Worm (Caenorhabditis elegans) whole organism, L2 larva: ENCODE data around the gene srlf-15.

Source experiments
- F13H6.1 ChIP-seq: sonication (generic microtip); optimal IDR thresholded peaks from 2 replicates; lab custom pipeline; 2016; ENCODE audit warnings: missing genetic modification characterization, missing compliant biosample characterization
- R02D3.7 ChIP-seq: fragments of 150-350 bp; optimal IDR thresholded peaks from 2 replicates; lab custom pipeline; 2014; ENCODE audit warnings: missing biosample characterization, missing genetic modification characterization
- Y55F3AM.14 ChIP-seq: fragments of 200-800 bp; sonication (Bioruptor generic); optimal IDR thresholded peaks from 2 replicates; lab custom pipeline; 2018; ENCODE audit warnings: mild to moderate bottlenecking, missing genetic modification characterization, missing compliant biosample characterization
- aly-2 ChIP-seq: fragments of 150-350 bp; optimal IDR thresholded peaks from 2 replicates; lab custom pipeline; 2014; ENCODE audit warnings: missing biosample characterization, missing genetic modification characterization
- ama-1 ChIP-seq: fragments of 150-350 bp; optimal IDR thresholded peaks from 2 replicates; lab custom pipeline; 2018; ENCODE audit warnings: inconsistent platforms
- blmp-1 ChIP-seq: sonication (generic microtip); optimal IDR thresholded peaks from 2 replicates; lab custom pipeline; 2017; ENCODE audit warnings: missing genetic modification characterization, mild to moderate bottlenecking, missing compliant biosample characterization, antibody characterized with exemption, moderate library complexity; ENCODE audit not compliant: insufficient read depth
- ceh-16 ChIP-seq: fragments of 150-350 bp; optimal IDR thresholded peaks from 2 replicates; lab custom pipeline; 2014; ENCODE audit warnings: missing biosample characterization, missing genetic modification characterization
- ceh-82 ChIP-seq: fragments of 150-350 bp; optimal IDR thresholded peaks from 2 replicates; lab custom pipeline; 2014; ENCODE audit warnings: missing biosample characterization, missing genetic modification characterization
- crh-2 ChIP-seq: sonication (generic microtip); optimal IDR thresholded peaks from 2 replicates; lab custom pipeline; 2017; ENCODE audit warnings: missing biosample characterization, missing genetic modification characterization
- elt-1 ChIP-seq: fragments of 150-350 bp; optimal IDR thresholded peaks from 2 replicates; lab custom pipeline; 2014; ENCODE audit warnings: missing biosample characterization, missing genetic modification characterization
- fos-1 ChIP-seq: fragments of 150-350 bp; optimal IDR thresholded peaks from 2 replicates; lab custom pipeline; 2014; ENCODE audit warnings: missing biosample characterization, missing genetic modification characterization
- lin-11 ChIP-seq: fragments of 150-350 bp; sonication (generic microtip); optimal IDR thresholded peaks from 2 replicates; lab custom pipeline; 2014; ENCODE audit warnings: missing biosample characterization, missing genetic modification characterization, inconsistent platforms, mixed read lengths
- lin-13 ChIP-seq: fragments of 150-350 bp; optimal IDR thresholded peaks from 2 replicates; lab custom pipeline; 2014; ENCODE audit warnings: missing biosample characterization, missing genetic modification reagents, missing genetic modification characterization
- lin-39 ChIP-seq: fragments of 150-350 bp; optimal IDR thresholded peaks from 2 replicates; lab custom pipeline; 2014; ENCODE audit warnings: missing biosample characterization, missing genetic modification reagents, missing genetic modification characterization
- lsy-2 ChIP-seq, 2 experiments: fragments of 150-350 bp in 1 of 2; sonication (generic microtip) in 1 of 2; optimal IDR thresholded peaks; 2 replicates each; lab custom pipeline; 2014 to 2017; ENCODE audit warnings: missing biosample characterization in 2 of 2, missing genetic modification characterization in 2 of 2
- mab-5 ChIP-seq: fragments of 150-350 bp; optimal IDR thresholded peaks from 2 replicates; lab custom pipeline; 2014; ENCODE audit warnings: missing biosample characterization, missing genetic modification characterization
- mbf-1 ChIP-seq: sonication (generic microtip); optimal IDR thresholded peaks from 2 replicates; lab custom pipeline; 2017; ENCODE audit warnings: missing biosample characterization, missing genetic modification characterization
- nhr-10 ChIP-seq: sonication (generic microtip); optimal IDR thresholded peaks from 2 replicates; lab custom pipeline; 2017; ENCODE audit warnings: missing biosample characterization, missing genetic modification characterization
- nhr-11 ChIP-seq: fragments of 150-350 bp; optimal IDR thresholded peaks from 2 replicates; lab custom pipeline; 2014; ENCODE audit warnings: missing biosample characterization, missing genetic modification characterization
- nhr-129 ChIP-seq: fragments of 150-350 bp; optimal IDR thresholded peaks from 2 replicates; lab custom pipeline; 2014; ENCODE audit warnings: missing biosample characterization, missing genetic modification characterization
- nhr-21 ChIP-seq: fragments of 150-350 bp; optimal IDR thresholded peaks from 2 replicates; lab custom pipeline; 2014; ENCODE audit warnings: missing biosample characterization, missing genetic modification characterization
- nhr-23 ChIP-seq: fragments of 150-350 bp; optimal IDR thresholded peaks from 2 replicates; lab custom pipeline; 2014; ENCODE audit warnings: missing biosample characterization, missing genetic modification reagents, missing genetic modification characterization
- nhr-237 ChIP-seq: fragments of 150-350 bp; optimal IDR thresholded peaks from 2 replicates; lab custom pipeline; 2014; ENCODE audit warnings: missing biosample characterization, missing genetic modification characterization
- nhr-6 ChIP-seq: fragments of 150-350 bp; optimal IDR thresholded peaks from 2 replicates; lab custom pipeline; 2014; ENCODE audit warnings: missing biosample characterization, missing genetic modification characterization
- peb-1 ChIP-seq: fragments of 150-350 bp; optimal IDR thresholded peaks from 2 replicates; lab custom pipeline; 2014; ENCODE audit warnings: missing biosample characterization, missing genetic modification characterization
- sem-4 ChIP-seq: fragments of 150-350 bp; optimal IDR thresholded peaks from 2 replicates; lab custom pipeline; 2014; ENCODE audit warnings: missing biosample characterization, missing genetic modification reagents, missing genetic modification characterization
- sma-9 ChIP-seq, 2 experiments: fragments of 150-350 bp in 1 of 2; sonication (generic microtip) in 1 of 2; optimal IDR thresholded peaks; 2 replicates each; lab custom pipeline; 2014 to 2016; ENCODE audit warnings: missing genetic modification characterization in 2 of 2, mild to moderate bottlenecking in 1 of 2, missing biosample characterization in 1 of 2, missing compliant biosample characterization in 1 of 2, missing genetic modification reagents in 1 of 2, moderate library complexity in 1 of 2
- snpc-4 ChIP-seq: fragments of 150-350 bp; optimal IDR thresholded peaks from 2 replicates; lab custom pipeline; 2014; ENCODE audit warnings: missing biosample characterization, missing genetic modification characterization
- unc-55 ChIP-seq: fragments of 150-350 bp; sonication (generic microtip); optimal IDR thresholded peaks from 3 replicates; lab custom pipeline; 2014; ENCODE audit warnings: missing biosample characterization, missing genetic modification reagents, missing genetic modification characterization
- ztf-1 ChIP-seq: fragments of 200-800 bp; sonication (Bioruptor generic); conservative IDR thresholded peaks from 2 replicates; pipeline ENCODE4 v1.3.6; 2022; ENCODE audit warnings: missing genetic modification characterization, missing compliant biosample characterization

The srlf-15 gene

DNA sequence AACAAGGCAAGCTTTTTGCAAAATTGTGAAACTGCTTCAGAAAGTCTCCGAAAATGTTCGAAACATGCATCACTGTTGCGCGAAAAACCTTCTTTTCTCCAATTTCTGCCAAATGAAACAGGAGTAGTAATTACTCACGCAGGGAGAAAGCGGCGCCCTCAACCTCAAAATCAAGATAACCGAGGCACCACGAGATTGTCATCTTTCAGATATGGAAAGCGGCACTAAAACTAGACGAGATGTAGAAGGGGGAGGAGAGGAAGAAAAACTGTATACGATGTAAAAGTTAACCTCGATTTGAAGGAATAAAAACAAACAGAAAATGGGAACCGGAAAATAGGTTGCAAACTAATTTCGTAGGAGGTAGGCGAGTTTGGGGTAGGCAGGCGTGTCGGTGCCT is 40.7 kb downstream of the srlf-15 start:
- no peak for TF ChIP-seq nhr-10 (tag; lab: Kevin White, UChicago)
- TF ChIP-seq nhr-237 (tag; lab: Kevin White, UChicago) = no peak
- no peak for TF ChIP-seq F13H6.1
- TF ChIP-seq ceh-16 (tag; lab: Kevin White, UChicago) = peak; percentile 81
- no peak for TF ChIP-seq nhr-129 (tag; lab: Kevin White, UChicago)
- TF ChIP-seq elt-1 (tag; lab: Kevin White, UChicago) = peak; percentile 79
- no peak for TF ChIP-seq peb-1 (tag; lab: Kevin White, UChicago)
- TF ChIP-seq Y55F3AM.14 (GFP tag; lab: Kevin White, UChicago) = no peak
- no peak for TF ChIP-seq mab-5 (tag; lab: Kevin White, UChicago)
- peak; percentile 81 for TF ChIP-seq nhr-23 (tag; lab: Kevin White, UChicago)
- no peak for TF ChIP-seq lsy-2 (tag; optimal IDR thresholded peaks at IDR 0.05; lab: Kevin White, UChicago)
- no peak for TF ChIP-seq ceh-82 (tag; lab: Kevin White, UChicago)
- TF ChIP-seq lin-39 = no peak
- TF ChIP-seq nhr-11 (tag; lab: Kevin White, UChicago) = no peak
- TF ChIP-seq blmp-1 (tag; lab: Kevin White, UChicago) = peak; percentile 8
- no peak for TF ChIP-seq ama-1
- TF ChIP-seq lin-11 (tag; lab: Kevin White, UChicago) = no peak

DNA sequence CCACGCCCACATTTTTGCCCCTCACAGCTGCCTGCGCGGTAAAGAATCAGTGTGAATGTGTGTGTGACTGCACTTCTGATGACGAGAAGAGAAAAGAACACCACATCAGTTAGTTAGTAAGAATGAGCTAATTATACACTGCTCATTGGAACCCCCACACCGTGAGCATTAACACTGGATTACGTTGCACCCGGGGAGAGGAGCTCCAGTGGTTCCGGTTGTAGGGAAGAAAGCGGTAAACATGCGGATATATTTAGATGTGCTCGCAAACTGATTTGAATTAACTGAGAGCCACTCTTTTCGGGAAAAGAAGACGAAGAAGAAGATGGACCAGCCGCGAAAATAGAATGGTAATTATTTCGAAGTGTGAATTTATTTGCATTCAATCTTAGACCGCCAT is 50.9 kb downstream of the srlf-15 start:
- TF ChIP-seq nhr-21 (tag; lab: Kevin White, UChicago) = no peak
- no peak for TF ChIP-seq ztf-1 (GFP tag; lab: Robert Waterston, UW)
- TF ChIP-seq elt-1 (tag; lab: Kevin White, UChicago) = no peak
- no peak for TF ChIP-seq fos-1
- no peak for TF ChIP-seq sem-4 (tag; lab: Kevin White, UChicago)
- TF ChIP-seq lin-11 (tag; lab: Kevin White, UChicago) = no peak
- no peak for TF ChIP-seq crh-2 (tag; lab: Kevin White, UChicago)
- TF ChIP-seq Y55F3AM.14 (GFP tag; lab: Kevin White, UChicago) = no peak
- no peak for TF ChIP-seq mbf-1 (tag; lab: Kevin White, UChicago)
- TF ChIP-seq mab-5 (tag; lab: Kevin White, UChicago) = no peak
- no peak for TF ChIP-seq sma-9 (GFP tag; optimal IDR thresholded peaks at IDR 0.05; lab: Kevin White, UChicago)
- no peak for TF ChIP-seq sma-9 (tag; optimal IDR thresholded peaks at IDR 0.05; lab: Kevin White, UChicago)
- TF ChIP-seq nhr-10 (tag; lab: Kevin White, UChicago) = no peak
- TF ChIP-seq lin-13 (GFP tag; lab: Kevin White, UChicago) = no peak
- TF ChIP-seq ceh-82 (tag; lab: Kevin White, UChicago) = no peak
- TF ChIP-seq unc-55 (GFP tag; lab: Kevin White, UChicago) = no peak

DNA sequence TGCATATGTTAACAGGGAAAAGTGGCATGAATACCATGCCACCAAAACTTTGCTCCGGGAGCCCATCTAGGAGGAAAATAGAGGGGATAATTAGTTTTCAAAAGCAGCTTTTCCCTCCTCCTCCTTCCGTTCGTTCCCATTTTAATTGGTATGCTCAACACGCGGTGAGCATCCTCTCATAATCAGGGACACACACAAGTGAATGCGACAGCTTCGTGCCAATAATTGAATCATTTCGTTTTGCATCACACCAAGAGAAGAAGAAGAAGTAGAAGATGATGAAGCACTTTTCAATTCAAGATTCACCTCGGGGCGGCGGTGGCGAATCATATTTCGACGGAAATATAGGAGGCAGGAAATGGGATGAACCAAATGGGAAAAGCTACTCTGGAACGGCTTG is 52.3 kb downstream of the srlf-15 start:
- TF ChIP-seq snpc-4 (tag; lab: Kevin White, UChicago) (no peak), nhr-237 (tag; lab: Kevin White, UChicago) (no peak), nhr-21 (tag; lab: Kevin White, UChicago) (no peak), R02D3.7 (tag; lab: Kevin White, UChicago) (no peak), crh-2 (tag; lab: Kevin White, UChicago) (no peak), nhr-6 (tag; lab: Kevin White, UChicago) (no peak), aly-2 (tag; lab: Kevin White, UChicago) (no peak)
- TF ChIP-seq, all 48 proteins: peak for 0
